Worm (Caenorhabditis elegans) whole organism, mixed stage, embryonic: Measurements from ENCODE around the gene C26E6.12.

Experiments
- lin-13 ChIP-seq: fragments of 150-350 bp; optimal IDR thresholded peaks from 2 replicates; lab custom pipeline; 2014; ENCODE audit warnings: missing biosample characterization, missing genetic modification characterization
- lsy-2 ChIP-seq: fragments of 150-350 bp; optimal IDR thresholded peaks from 2 replicates; lab custom pipeline; 2014; ENCODE audit warnings: missing biosample characterization, missing genetic modification characterization
- unc-39 ChIP-seq: fragments of 150-350 bp; optimal IDR thresholded peaks from 2 replicates; lab custom pipeline; 2014; ENCODE audit warnings: missing biosample characterization, missing genetic modification characterization

ce11 chrIII:4917077-4917476 lies 15.0 kb downstream of the C26E6.12 start, which contains the start of gene rars-1:
- TF ChIP-seq lin-13 (tag; lab: Kevin White, UChicago) (no peak), unc-39 (tag; lab: Kevin White, UChicago) (no peak), lsy-2 (tag; lab: Kevin White, UChicago) (no peak)
